Worm (Caenorhabditis elegans) whole organism, L1 larva: ENCODE measurements around the gene srab-26.

Experiments used
- C04F5.9 ChIP-seq: sonication (generic microtip); optimal IDR thresholded peaks from 2 replicates; lab custom pipeline; 2016; ENCODE audit warnings: missing genetic modification characterization, missing compliant biosample characterization
- C16A3.4 ChIP-seq: fragments of 150-350 bp; optimal IDR thresholded peaks from 2 replicates; lab custom pipeline; 2014; ENCODE audit warnings: missing biosample characterization, missing genetic modification characterization
- F16B12.6 ChIP-seq: fragments of 150-350 bp; optimal IDR thresholded peaks from 2 replicates; lab custom pipeline; 2014; ENCODE audit warnings: missing biosample characterization, missing genetic modification characterization
- aha-1 ChIP-seq: fragments of 150-350 bp; optimal IDR thresholded peaks from 2 replicates; lab custom pipeline; 2014; ENCODE audit warnings: missing biosample characterization, missing genetic modification characterization
- blmp-1 ChIP-seq: fragments of 150-350 bp; optimal IDR thresholded peaks from 2 replicates; lab custom pipeline; 2014; ENCODE audit warnings: missing biosample characterization, missing genetic modification characterization
- ceh-63 ChIP-seq: fragments of 200-800 bp; sonication (Bioruptor generic); optimal IDR thresholded peaks from 2 replicates; lab custom pipeline; 2018; ENCODE audit warnings: mild to moderate bottlenecking, missing genetic modification characterization, missing compliant biosample characterization
- ceh-8 ChIP-seq: fragments of 200-800 bp; sonication (Bioruptor generic); optimal IDR thresholded peaks from 2 replicates; lab custom pipeline; 2018; ENCODE audit warnings: mild to moderate bottlenecking, missing genetic modification characterization, moderate library complexity, missing compliant biosample characterization
- ceh-88 ChIP-seq: fragments of 200-800 bp; sonication (Bioruptor generic); IDR thresholded peaks from 2 replicates; pipeline ENCODE4 v1.3.6; 2022; ENCODE audit warnings: missing genetic modification characterization, missing compliant biosample characterization
- ces-1 ChIP-seq: fragments of 150-350 bp; optimal IDR thresholded peaks from 2 replicates; lab custom pipeline; 2014; ENCODE audit warnings: missing biosample characterization, missing genetic modification reagents, missing genetic modification characterization
- efl-1 ChIP-seq, 4 experiments: fragments of 150-350 bp; optimal IDR thresholded peaks in 3 of 4; peaks in 1 of 4; 1 replicate in 1 of 4; 2 replicates in 3 of 4; lab custom pipeline; 2014; ENCODE audit warnings: missing biosample characterization in 2 of 4, missing genetic modification characterization in 2 of 4, missing genetic modification reagents in 2 of 4
- efl-3 ChIP-seq: fragments of 200-800 bp; sonication (Bioruptor generic); optimal IDR thresholded peaks from 2 replicates; lab custom pipeline; 2018; ENCODE audit warnings: mild to moderate bottlenecking, missing genetic modification characterization, missing compliant biosample characterization
- egl-13 ChIP-seq: sonication (generic microtip); optimal IDR thresholded peaks from 2 replicates; lab custom pipeline; 2016; ENCODE audit warnings: missing genotype, missing genetic modification reagents, missing genetic modification characterization, missing compliant biosample characterization
- egl-27 ChIP-seq, 2 experiments: fragments of 150-350 bp in 1 of 2; sonication (generic microtip); optimal IDR thresholded peaks; 3 replicates each; lab custom pipeline; 2017 to 2018; ENCODE audit warnings: missing biosample characterization in 2 of 2, missing genetic modification characterization in 2 of 2, missing genetic modification reagents in 2 of 2
- elt-2 ChIP-seq: sonication (generic microtip); optimal IDR thresholded peaks from 2 replicates; lab custom pipeline; 2016; ENCODE audit warnings: missing genetic modification characterization, mild to moderate bottlenecking, inconsistent platforms, missing compliant biosample characterization, missing genetic modification reagents
- elt-3 ChIP-seq, 6 experiments: fragments of 150-350 bp in 1 of 6; sonication (generic microtip); optimal IDR thresholded peaks; 2 replicates each; lab custom pipeline; 2017 to 2018; ENCODE audit warnings: missing biosample characterization in 6 of 6, missing genetic modification characterization in 6 of 6, inconsistent platforms in 1 of 6
- ets-5 ChIP-seq: fragments of 200-800 bp; sonication (Bioruptor generic); IDR thresholded peaks from 2 replicates; pipeline ENCODE4 v1.3.6; 2022; ENCODE audit warnings: missing genetic modification characterization, missing compliant biosample characterization
- fkh-4 ChIP-seq: sonication (generic microtip); optimal IDR thresholded peaks from 2 replicates; lab custom pipeline; 2016; ENCODE audit warnings: missing compliant biosample characterization, missing genetic modification characterization, borderline replicate concordance
- fkh-8 ChIP-seq: sonication (generic microtip); optimal IDR thresholded peaks from 2 replicates; lab custom pipeline; 2016; ENCODE audit warnings: mild to moderate bottlenecking, missing genetic modification characterization, missing compliant biosample characterization
- grh-1 ChIP-seq: fragments of 200-800 bp; sonication (Bioruptor generic); IDR thresholded peaks from 2 replicates; pipeline ENCODE4 v1.3.6; 2022; ENCODE audit warnings: missing genetic modification reagents, missing genetic modification characterization, missing compliant biosample characterization
- hlh-17 ChIP-seq: fragments of 200-800 bp; sonication (Bioruptor generic); optimal IDR thresholded peaks from 2 replicates; lab custom pipeline; 2018; ENCODE audit warnings: missing genetic modification characterization, mild to moderate bottlenecking, missing compliant biosample characterization, moderate library complexity, borderline replicate concordance
- hpl-2 ChIP-seq: fragments of 150-350 bp; optimal IDR thresholded peaks from 2 replicates; lab custom pipeline; 2014; ENCODE audit warnings: missing biosample characterization, missing genetic modification reagents, missing genetic modification characterization
- irx-1 ChIP-seq: sonication (generic microtip); optimal IDR thresholded peaks from 2 replicates; lab custom pipeline; 2016; ENCODE audit warnings: missing genetic modification characterization, missing compliant biosample characterization
- lin-15B ChIP-seq: fragments of 150-350 bp; sonication (generic microtip); optimal IDR thresholded peaks from 3 replicates; lab custom pipeline; 2014; ENCODE audit warnings: missing biosample characterization, missing genetic modification characterization
- lin-35 ChIP-seq, 2 experiments: fragments of 150-350 bp; optimal IDR thresholded peaks; 2 replicates each; lab custom pipeline; 2014; ENCODE audit warnings: missing biosample characterization in 2 of 2, missing genetic modification characterization in 2 of 2, missing genetic modification reagents in 2 of 2
- lir-3 ChIP-seq: sonication (generic microtip); optimal IDR thresholded peaks from 2 replicates; lab custom pipeline; 2016; ENCODE audit warnings: mild to moderate bottlenecking, missing genetic modification characterization, moderate library complexity, missing compliant biosample characterization; ENCODE audit not compliant: poor library complexity
- mab-9 ChIP-seq: fragments of 200-800 bp; sonication (Bioruptor generic); IDR thresholded peaks from 2 replicates; pipeline ENCODE4 v1.3.6; 2022; ENCODE audit warnings: missing genetic modification reagents, missing genetic modification characterization, missing compliant biosample characterization
- mef-2 ChIP-seq: fragments of 150-350 bp; optimal IDR thresholded peaks from 2 replicates; lab custom pipeline; 2014; ENCODE audit warnings: missing biosample characterization, missing genetic modification characterization
- mep-1 ChIP-seq: fragments of 150-350 bp; optimal IDR thresholded peaks from 2 replicates; lab custom pipeline; 2014; ENCODE audit warnings: missing biosample characterization, missing genetic modification characterization
- nhr-12 ChIP-seq: sonication (generic microtip); optimal IDR thresholded peaks from 2 replicates; lab custom pipeline; 2017; ENCODE audit warnings: missing biosample characterization, missing genetic modification characterization
- nhr-20 ChIP-seq: sonication (generic microtip); optimal IDR thresholded peaks from 2 replicates; lab custom pipeline; 2016; ENCODE audit warnings: mild to moderate bottlenecking, missing genetic modification characterization, missing compliant biosample characterization
- nhr-237 ChIP-seq: fragments of 150-350 bp; optimal IDR thresholded peaks from 2 replicates; lab custom pipeline; 2014; ENCODE audit warnings: missing biosample characterization, missing genetic modification characterization
- nhr-47 ChIP-seq: sonication (generic microtip); optimal IDR thresholded peaks from 2 replicates; lab custom pipeline; 2016; ENCODE audit warnings: mild to moderate bottlenecking, missing genetic modification characterization, moderate library complexity, missing compliant biosample characterization
- nhr-84 ChIP-seq: sonication (generic microtip); optimal IDR thresholded peaks from 2 replicates; lab custom pipeline; 2017; ENCODE audit warnings: missing biosample characterization, missing genetic modification characterization
- nhr-90 ChIP-seq: sonication (generic microtip); optimal IDR thresholded peaks from 2 replicates; lab custom pipeline; 2016; ENCODE audit warnings: mild to moderate bottlenecking, missing genetic modification characterization, missing compliant biosample characterization; ENCODE audit not compliant: poor library complexity
- pag-3 ChIP-seq: sonication (generic microtip); optimal IDR thresholded peaks from 2 replicates; lab custom pipeline; 2017; ENCODE audit warnings: missing genetic modification characterization, mild to moderate bottlenecking, missing compliant biosample characterization, antibody characterized with exemption, borderline replicate concordance; ENCODE audit not compliant: insufficient read depth
- pqm-1 ChIP-seq: sonication (generic microtip); optimal IDR thresholded peaks from 3 replicates; lab custom pipeline; 2017; ENCODE audit warnings: missing biosample characterization, missing genetic modification characterization
- rnt-1 ChIP-seq: sonication (generic microtip); optimal IDR thresholded peaks from 2 replicates; lab custom pipeline; 2016; ENCODE audit warnings: mild to moderate bottlenecking, missing genetic modification characterization, moderate library complexity, missing compliant biosample characterization
- skn-1 ChIP-seq: fragments of 150-350 bp; optimal IDR thresholded peaks from 2 replicates; lab custom pipeline; 2014; ENCODE audit warnings: missing biosample characterization, missing genetic modification characterization
- sox-4 ChIP-seq: sonication (generic microtip); optimal IDR thresholded peaks from 2 replicates; lab custom pipeline; 2016; ENCODE audit warnings: missing genetic modification characterization, missing compliant biosample characterization
- sup-37 ChIP-seq: fragments of 200-800 bp; sonication (Bioruptor generic); optimal IDR thresholded peaks from 2 replicates; lab custom pipeline; 2018; ENCODE audit warnings: mild to moderate bottlenecking, missing genetic modification characterization, missing compliant biosample characterization
- swsn-7 ChIP-seq: sonication (generic microtip); optimal IDR thresholded peaks from 2 replicates; lab custom pipeline; 2016; ENCODE audit warnings: missing genetic modification characterization, missing compliant biosample characterization
- unc-130 ChIP-seq: fragments of 150-350 bp; optimal IDR thresholded peaks from 2 replicates; lab custom pipeline; 2017; ENCODE audit warnings: missing biosample characterization, missing genetic modification characterization, inconsistent platforms
- unc-30 ChIP-seq: sonication (generic microtip); optimal IDR thresholded peaks from 2 replicates; lab custom pipeline; 2017; ENCODE audit warnings: missing biosample characterization, missing genetic modification characterization
- unc-62 ChIP-seq: fragments of 150-350 bp; optimal IDR thresholded peaks from 2 replicates; lab custom pipeline; 2014; ENCODE audit warnings: missing biosample characterization, missing genetic modification reagents, missing genetic modification characterization
- xbp-1 ChIP-seq: sonication (generic microtip); optimal IDR thresholded peaks from 2 replicates; lab custom pipeline; 2016; ENCODE audit warnings: missing genetic modification characterization, missing compliant biosample characterization
- zag-1 ChIP-seq: fragments of 150-350 bp; optimal IDR thresholded peaks from 2 replicates; lab custom pipeline; 2014; ENCODE audit warnings: missing biosample characterization, missing genetic modification characterization
- zip-4 ChIP-seq: fragments of 200-800 bp; sonication (Bioruptor generic); optimal IDR thresholded peaks from 2 replicates; lab custom pipeline; 2018; ENCODE audit warnings: mild to moderate bottlenecking, missing genetic modification characterization, moderate library complexity, missing compliant biosample characterization

The srab-26 gene

ce11 chrV:9889629-9890028 is 10.3 kb upstream of the srab-26 start, which contains the start of gene fshr-1 (continued):
- TF ChIP-seq grh-1 (GFP tag; lab: Robert Waterston, UW) (no peak), mef-2 (tag; lab: Kevin White, UChicago) (no peak), mep-1 (tag; lab: Kevin White, UChicago) (no peak), elt-2 (tag; lab: Kevin White, UChicago) (peak; percentile 64)
- TF ChIP-seq, all 84 proteins: peak for 3

ce11 chrV:9885918-9886488 is 6.7 kb upstream of the srab-26 start, which contains the start of gene clp-9:
Gene clp-9 (minus strand): TSS chrV:9885968.
- TF ChIP-seq ces-1 (no peak), aha-1 (tag; lab: Kevin White, UChicago) (no peak), nhr-237 (tag; lab: Kevin White, UChicago) (no peak), xbp-1 (no peak), mab-9 (GFP tag; lab: Robert Waterston, UW) (no peak), elt-3 (tag; optimal IDR thresholded peaks at IDR 0.05; lab: Kevin White, UChicago) (no peak), elt-2 (tag; lab: Kevin White, UChicago) (no peak), lir-3 (tag; lab: Kevin White, UChicago) (no peak), ets-5 (GFP tag; lab: Robert Waterston, UW) (no peak), sup-37 (no peak), swsn-7 (no peak), hpl-2 (GFP tag; lab: Kevin White, UChicago) (no peak), C04F5.9 (tag; lab: Kevin White, UChicago) (no peak), egl-27 (tag; optimal IDR thresholded peaks at IDR 0.05; lab: Kevin White, UChicago) (no peak), ceh-63 (GFP tag; lab: Kevin White, UChicago) (no peak), efl-3 (GFP tag; lab: Kevin White, UChicago) (no peak), unc-130 (tag; lab: Kevin White, UChicago) (no peak), nhr-47 (no peak), irx-1 (no peak), blmp-1 (tag; lab: Kevin White, UChicago) (peak; percentile 8), unc-62 (GFP tag; lab: Kevin White, UChicago) (no peak), zip-4 (GFP tag; lab: Kevin White, UChicago) (no peak), zag-1 (tag; lab: Kevin White, UChicago) (no peak), ceh-8 (GFP tag; lab: Kevin White, UChicago) (no peak), hlh-17 (no peak), efl-1 (optimal IDR thresholded peaks at IDR 0.05; lab: Kevin White, UChicago) (peak in 1 of 2 experiments; percentile 24), efl-1 (GFP tag; optimal IDR thresholded peaks at IDR 0.05 in 1 of 2; lab: Kevin White, UChicago) (no peak), grh-1 (GFP tag; lab: Robert Waterston, UW) (no peak), nhr-90 (tag; lab: Kevin White, UChicago) (no peak), pqm-1 (tag; lab: Kevin White, UChicago) (no peak), mef-2 (tag; lab: Kevin White, UChicago) (no peak), F16B12.6 (no peak), skn-1 (tag; lab: Kevin White, UChicago) (peak; percentile 22), fkh-8 (peak; percentile 20), lin-35 (GFP tag; optimal IDR thresholded peaks at IDR 0.05; lab: Kevin White, UChicago) (no peak), rnt-1 (tag; lab: Kevin White, UChicago) (no peak), nhr-12 (tag; lab: Kevin White, UChicago) (no peak)

- TF ChIP-seq fkh-4 (tag; lab: Kevin White, UChicago) (no peak), lin-15B (tag; lab: Kevin White, UChicago) (no peak), sox-4 (tag; lab: Kevin White, UChicago) (no peak), unc-30 (tag; lab: Kevin White, UChicago) (no peak), nhr-84 (tag; lab: Kevin White, UChicago) (no peak), egl-13 (no peak), ceh-88 (GFP tag; lab: Robert Waterston, UW) (no peak), C16A3.4 (tag; lab: Kevin White, UChicago) (no peak), nhr-20 (tag; lab: Kevin White, UChicago) (no peak), zip-4 (GFP tag; lab: Kevin White, UChicago) (no peak), pag-3 (tag; lab: Kevin White, UChicago) (no peak)
- TF ChIP-seq, all 84 proteins: peak for 0
Observed at ce11 chrV:9879867-9880266, 563 bp upstream of the srab-26 start, which contains the start of gene sdz-31. Gene sdz-31 (plus strand): TSS chrV:9880167.
